Worm (Caenorhabditis elegans): ENCODE measurements around the gene K02E11.4.
"Not testable (repeated sequence)": the region's sequence is repeated elsewhere in the genome, so short reads cannot be mapped to it uniquely, and the experiment has no call there.

K02E11.4 gene

ce11 chrV:14285803-14286202, 37.9 kb upstream of the K02E11.4 start, which contains the start of gene F40G12.11:
Gene F40G12.11 (plus strand): TSS chrV:14286171.
- TF ChIP-seq nhr-77 (tag; optimal IDR thresholded peaks at IDR 0.05) (no peak), lin-13 (GFP tag; optimal IDR thresholded peaks at IDR 0.05) (no peak), nhr-129 (tag; optimal IDR thresholded peaks at IDR 0.05) (no peak), sma-9 (GFP tag; optimal IDR thresholded peaks at IDR 0.05) (no peak), sma-9 (tag; optimal IDR thresholded peaks at IDR 0.05) (no peak), F13H6.1 (tag; optimal IDR thresholded peaks at IDR 0.05) (no peak), gmeb-1 (tag; optimal IDR thresholded peaks at IDR 0.05) (no peak), egl-27 (tag; optimal IDR thresholded peaks at IDR 0.05) (no peak)

ce11 chrV:14283241-14283640, 35.3 kb upstream of the K02E11.4 start, which contains the start of gene F40G12.10:
Gene F40G12.10 (plus strand): TSS chrV:14283541.
- no peak for TF ChIP-seq skn-1 (tag; optimal IDR thresholded peaks at IDR 0.05)

- TF ChIP-seq ZK546.5 (tag; optimal IDR thresholded peaks at IDR 0.05) (no peak), lin-13 (GFP tag; optimal IDR thresholded peaks at IDR 0.05) (no peak)
These were observed 34.3 kb upstream of the K02E11.4 start, which contains the start of the genes srt-74 and F40G12.9 for ce11 chrV:14282222-14282709. Gene srt-74 (minus strand): TSS chrV:14282322. Gene F40G12.9 (plus strand): TSS chrV:14282659.

- no peak for TF ChIP-seq lsy-2 (tag; optimal IDR thresholded peaks at IDR 0.05)
- no peak for TF ChIP-seq blmp-1 (tag; optimal IDR thresholded peaks at IDR 0.05; ENCODE audit: insufficient read depth)
- TF ChIP-seq dmd-4 (tag; optimal IDR thresholded peaks at IDR 0.05), result no peak
- TF ChIP-seq snpc-4 (tag; optimal IDR thresholded peaks at IDR 0.05), result no peak
- TF ChIP-seq nhr-11 (tag; optimal IDR thresholded peaks at IDR 0.05), result no peak
- no peak for TF ChIP-seq gmeb-1 (tag; optimal IDR thresholded peaks at IDR 0.05)
- TF ChIP-seq Y55F3AM.14 (GFP tag; optimal IDR thresholded peaks at IDR 0.05), result no peak
- no peak for TF ChIP-seq peb-1 (tag; optimal IDR thresholded peaks at IDR 0.05)
- no peak for TF ChIP-seq ztf-1 (GFP tag; conservative IDR thresholded peaks at IDR 0.05)
- TF ChIP-seq ztf-11 (tag; optimal IDR thresholded peaks at IDR 0.05), result no peak
- no peak for TF ChIP-seq ceh-82 (tag; optimal IDR thresholded peaks at IDR 0.05)
- TF ChIP-seq nhr-237 (tag; optimal IDR thresholded peaks at IDR 0.05), result no peak
- no peak for TF ChIP-seq F13H6.1 (tag; optimal IDR thresholded peaks at IDR 0.05)
- TF ChIP-seq nhr-6 (tag; optimal IDR thresholded peaks at IDR 0.05), result no peak
These were observed 31.9 kb upstream of the K02E11.4 start, which contains the start of gene srt-33 for ce11 chrV:14279777-14280176. Gene srt-33 (minus strand): TSS chrV:14279877.

- TF ChIP-seq snpc-4 (tag; optimal IDR thresholded peaks at IDR 0.05), result peak; percentile 38
These were observed 29.5 kb upstream of the K02E11.4 start for ce11 chrV:14277456-14277855.

ce11 chrV:14274268-14274667, 26.3 kb upstream of the K02E11.4 start, which contains the start of gene F40G12.7:
Gene F40G12.7 (plus strand): TSS chrV:14274568.
- TF ChIP-seq ztf-11, mdl-1, nhr-11 (tag; optimal IDR thresholded peaks at IDR 0.05): not testable (repeated sequence)

ce11 chrV:14273019-14273418, 25.1 kb upstream of the K02E11.4 start, which contains the start of gene F40G12.6:
Gene F40G12.6 (minus strand): TSS chrV:14273119.
- no peak for TF ChIP-seq nhr-23 (tag; optimal IDR thresholded peaks at IDR 0.05)
- no peak for TF ChIP-seq crh-2 (tag; optimal IDR thresholded peaks at IDR 0.05)
- TF ChIP-seq gmeb-1 (tag; optimal IDR thresholded peaks at IDR 0.05), result no peak
- TF ChIP-seq Y55F3AM.14 (GFP tag; optimal IDR thresholded peaks at IDR 0.05), result no peak
- TF ChIP-seq R02D3.7 (tag; optimal IDR thresholded peaks at IDR 0.05), result no peak
- TF ChIP-seq nhr-25 (tag; optimal IDR thresholded peaks at IDR 0.05), result no peak
- no peak for TF ChIP-seq nhr-6 (tag; optimal IDR thresholded peaks at IDR 0.05)
- no peak for TF ChIP-seq ceh-82 (tag; optimal IDR thresholded peaks at IDR 0.05)
- no peak for TF ChIP-seq sma-3 (GFP tag; optimal IDR thresholded peaks at IDR 0.05)
- TF ChIP-seq egl-27 (tag; optimal IDR thresholded peaks at IDR 0.05), result no peak
- no peak for TF ChIP-seq F13H6.1 (tag; optimal IDR thresholded peaks at IDR 0.05)
